Fruit fly (Drosophila melanogaster): ENCODE data around the gene Rph.

Rph gene

DNA sequence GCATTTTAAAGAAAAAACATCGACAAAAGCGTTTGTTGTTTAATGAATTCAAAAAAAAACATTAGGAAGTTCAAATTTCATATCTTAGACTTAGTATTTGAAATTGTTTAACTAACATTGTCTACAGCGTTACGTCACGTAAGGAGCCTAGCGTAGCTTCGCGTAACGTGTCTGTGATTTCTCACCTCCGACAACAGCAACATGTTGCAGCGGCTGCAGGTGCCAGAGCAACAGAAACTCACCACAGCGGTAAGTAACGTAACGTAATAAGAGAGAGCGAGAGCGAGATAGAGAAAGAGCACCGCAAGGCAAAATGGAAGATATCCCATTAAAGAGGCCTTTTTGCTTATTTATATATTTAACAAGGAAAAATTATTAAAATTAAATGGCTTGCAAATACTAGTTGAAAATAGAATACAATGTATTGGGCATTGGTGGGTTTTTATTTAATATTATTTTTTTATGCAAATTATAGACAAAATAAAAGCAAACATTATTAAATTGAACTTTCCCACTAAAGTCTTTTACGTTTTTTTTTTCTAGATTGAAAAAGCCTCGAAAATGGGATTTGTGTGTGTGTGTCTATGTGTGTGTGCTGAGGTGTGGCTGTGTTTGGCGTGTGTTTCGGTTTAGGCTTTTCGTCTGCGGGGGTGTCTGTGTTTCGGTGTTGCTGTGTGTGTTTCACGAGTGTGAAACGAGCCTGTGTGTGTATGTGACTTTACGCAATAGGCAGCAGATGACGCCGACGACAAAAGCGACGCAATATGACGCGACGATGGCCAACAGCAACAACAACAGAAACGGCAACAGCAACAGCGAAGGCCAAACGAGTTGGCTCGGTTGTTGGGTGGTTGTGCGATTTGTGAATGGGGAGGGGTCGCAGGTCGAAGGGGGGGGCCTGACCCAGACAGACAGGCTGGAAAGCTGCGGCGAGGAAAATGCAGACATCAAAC lies 27.3 kb downstream of the Rph start:
- TF ChIP-seq CG11617 (GFP tag; optimal IDR thresholded peaks at IDR 0.05): no peak
- no peak for TF ChIP-seq CG7101 (tag; optimal IDR thresholded peaks at IDR 0.05)
- no peak for TF ChIP-seq Crg-1 (GFP tag; optimal IDR thresholded peaks at IDR 0.05)
- TF ChIP-seq CG33017 (tag; optimal IDR thresholded peaks at IDR 0.05): no peak
- TF ChIP-seq CG12768 (GFP tag; optimal IDR thresholded peaks at IDR 0.05): no peak

DNA sequence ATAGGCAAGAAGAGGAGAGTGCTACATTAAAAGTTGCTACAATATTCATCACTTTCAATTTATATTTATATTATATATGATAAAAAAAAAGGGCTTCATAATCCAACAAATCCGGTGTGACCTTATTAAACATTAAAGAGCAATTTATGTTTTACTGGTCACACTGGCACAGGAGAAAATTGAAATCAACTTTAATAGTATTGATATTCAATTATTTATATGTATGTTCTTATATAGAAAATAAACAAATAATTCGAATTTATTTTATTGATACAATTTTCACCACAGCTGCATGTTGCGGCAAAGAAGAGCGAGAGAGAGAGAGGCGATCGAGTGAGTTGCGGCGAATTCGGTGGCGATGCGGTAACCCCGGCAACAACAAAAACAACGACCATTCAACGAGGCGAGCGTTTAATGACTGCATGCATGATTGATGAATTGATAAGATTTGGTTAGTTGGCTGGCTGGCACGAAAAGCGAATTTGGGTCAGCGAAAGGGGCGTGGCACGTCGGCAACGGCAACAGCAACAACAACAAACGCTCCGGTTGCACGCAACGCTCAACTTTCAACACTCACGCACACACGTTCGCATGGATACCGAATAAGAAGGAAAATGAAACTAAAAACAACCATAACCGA lies 28.1 kb downstream of the Rph start:
- TF ChIP-seq tj (GFP tag; optimal IDR thresholded peaks at IDR 0.05) (no peak), Crg-1 (GFP tag; optimal IDR thresholded peaks at IDR 0.05) (no peak), cic (GFP tag; optimal IDR thresholded peaks at IDR 0.05) (no peak), toe (GFP tag; optimal IDR thresholded peaks at IDR 0.05) (no peak), CG7045 (GFP tag; optimal IDR thresholded peaks at IDR 0.05) (no peak), CG1620 (GFP tag; optimal IDR thresholded peaks at IDR 0.05) (no peak), Mnt (GFP tag; optimal IDR thresholded peaks at IDR 0.05) (no peak), CG12768 (GFP tag; optimal IDR thresholded peaks at IDR 0.05) (no peak), bab1 (GFP tag; optimal IDR thresholded peaks at IDR 0.05) (no peak), CG11617 (GFP tag; optimal IDR thresholded peaks at IDR 0.05) (no peak), ovo (GFP tag; optimal IDR thresholded peaks at IDR 0.05) (no peak), Hr96 (GFP tag; optimal IDR thresholded peaks at IDR 0.05) (no peak), CG33017 (tag; optimal IDR thresholded peaks at IDR 0.05) (no peak)

DNA sequence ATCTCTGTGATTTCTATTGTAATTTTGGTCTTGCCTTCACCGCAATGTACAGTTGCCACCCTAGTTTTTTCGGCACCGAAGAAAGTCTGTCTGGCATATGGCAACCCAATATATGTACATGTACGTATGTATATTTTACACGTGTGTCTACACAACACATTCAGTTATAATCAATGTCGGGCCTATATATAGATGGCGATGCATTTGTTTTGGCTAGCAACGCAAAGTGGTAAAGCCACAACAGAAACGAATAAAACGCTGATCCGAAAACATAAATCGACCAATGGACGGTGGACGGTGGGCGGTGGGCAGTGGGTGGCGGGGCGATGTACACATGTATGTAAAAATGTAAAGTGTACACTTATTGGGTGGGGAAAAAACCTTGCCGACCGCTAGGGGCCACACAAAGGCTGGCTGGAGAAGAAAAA lies 28.9 kb downstream of the Rph start:
- no peak for TF ChIP-seq Mnt (GFP tag; optimal IDR thresholded peaks at IDR 0.05)
- TF ChIP-seq toe (GFP tag; optimal IDR thresholded peaks at IDR 0.05): no peak
- peak; percentile 89 for TF ChIP-seq tj (GFP tag; optimal IDR thresholded peaks at IDR 0.05)
- peak; percentile 66 for TF ChIP-seq kay (GFP tag; ENCODE audit: borderline replicate concordance)
- no peak for TF ChIP-seq cnc (optimal IDR thresholded peaks at IDR 0.05)
- TF ChIP-seq CG7045 (GFP tag; optimal IDR thresholded peaks at IDR 0.05): no peak
- TF ChIP-seq pad (GFP tag; optimal IDR thresholded peaks at IDR 0.05): no peak
- TF ChIP-seq CG7101 (tag; optimal IDR thresholded peaks at IDR 0.05): no peak
- TF ChIP-seq CG14711 (tag; optimal IDR thresholded peaks at IDR 0.05): no peak
- no peak for TF ChIP-seq Crg-1 (GFP tag; optimal IDR thresholded peaks at IDR 0.05)
- TF ChIP-seq Clk (GFP tag; optimal IDR thresholded peaks at IDR 0.05): no peak
- no peak for TF ChIP-seq ovo (GFP tag; optimal IDR thresholded peaks at IDR 0.05)
- no peak for TF ChIP-seq CG33017 (tag; optimal IDR thresholded peaks at IDR 0.05)
- TF ChIP-seq CG5204 (GFP tag; optimal IDR thresholded peaks at IDR 0.05): no peak
- no peak for TF ChIP-seq CG1620 (GFP tag; optimal IDR thresholded peaks at IDR 0.05)

DNA sequence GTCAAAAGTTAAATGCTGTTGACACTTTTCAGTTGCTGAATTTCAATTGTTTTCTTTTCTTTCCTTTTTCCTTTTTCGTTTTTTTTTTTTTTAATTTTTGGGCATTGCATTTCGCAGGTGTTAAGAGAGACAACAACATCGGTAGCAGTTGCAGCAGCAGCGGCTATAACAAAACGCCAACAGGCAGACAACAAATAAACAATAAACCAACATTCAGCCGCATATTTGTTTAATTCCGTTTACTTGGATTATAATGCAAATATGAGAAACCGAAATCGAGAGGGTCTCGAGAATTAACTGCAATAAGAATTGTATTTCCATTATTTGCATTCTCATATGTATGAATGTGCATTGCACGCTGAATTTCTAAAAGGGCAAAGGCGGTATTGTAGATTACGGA lies 29.4 kb downstream of the Rph start:
- no peak for TF ChIP-seq cnc (optimal IDR thresholded peaks at IDR 0.05)
- TF ChIP-seq cic (GFP tag; optimal IDR thresholded peaks at IDR 0.05): no peak
- no peak for TF ChIP-seq CG7045 (GFP tag; optimal IDR thresholded peaks at IDR 0.05)
- no peak for TF ChIP-seq CG11617 (GFP tag; optimal IDR thresholded peaks at IDR 0.05)
- TF ChIP-seq CG1620 (GFP tag; optimal IDR thresholded peaks at IDR 0.05): no peak
- no peak for TF ChIP-seq tj (GFP tag; optimal IDR thresholded peaks at IDR 0.05)
- no peak for TF ChIP-seq pad (GFP tag; optimal IDR thresholded peaks at IDR 0.05)
- no peak for TF ChIP-seq toe (GFP tag; optimal IDR thresholded peaks at IDR 0.05)
- TF ChIP-seq Clk (GFP tag; optimal IDR thresholded peaks at IDR 0.05): no peak
- TF ChIP-seq kay (GFP tag; ENCODE audit: borderline replicate concordance): no peak
- no peak for TF ChIP-seq CG7101 (tag; optimal IDR thresholded peaks at IDR 0.05)
- TF ChIP-seq CG14711 (tag; optimal IDR thresholded peaks at IDR 0.05): no peak
- TF ChIP-seq bab1 (GFP tag; optimal IDR thresholded peaks at IDR 0.05): no peak
- no peak for TF ChIP-seq ovo (GFP tag; optimal IDR thresholded peaks at IDR 0.05)
- no peak for TF ChIP-seq CG33017 (tag; optimal IDR thresholded peaks at IDR 0.05)

DNA sequence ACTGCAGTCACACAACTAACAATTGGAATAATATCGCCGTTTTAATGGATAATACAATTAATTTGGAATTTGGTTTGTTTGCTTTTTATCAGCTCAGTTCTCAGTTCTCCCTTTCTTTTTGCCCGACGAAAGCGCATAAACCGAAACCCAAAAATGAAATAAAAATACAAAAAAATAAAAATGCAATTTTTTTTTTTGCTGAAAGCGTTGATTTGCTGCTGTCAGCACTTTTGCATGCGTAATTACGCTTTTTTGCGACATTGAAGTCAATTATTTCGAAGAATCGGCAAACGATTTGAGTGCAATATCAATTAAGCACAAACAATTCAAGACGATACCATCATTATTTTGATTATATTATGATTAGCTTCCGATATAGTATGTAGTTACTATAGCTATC lies 30.1 kb downstream of the Rph start:
- TF ChIP-seq CG33017 (tag; optimal IDR thresholded peaks at IDR 0.05) (no peak), Crg-1 (GFP tag; optimal IDR thresholded peaks at IDR 0.05) (no peak), pad (GFP tag; optimal IDR thresholded peaks at IDR 0.05) (no peak), Clk (GFP tag; optimal IDR thresholded peaks at IDR 0.05) (no peak), tj (GFP tag; optimal IDR thresholded peaks at IDR 0.05) (peak; percentile 90), bab1 (GFP tag; optimal IDR thresholded peaks at IDR 0.05) (no peak)

DNA sequence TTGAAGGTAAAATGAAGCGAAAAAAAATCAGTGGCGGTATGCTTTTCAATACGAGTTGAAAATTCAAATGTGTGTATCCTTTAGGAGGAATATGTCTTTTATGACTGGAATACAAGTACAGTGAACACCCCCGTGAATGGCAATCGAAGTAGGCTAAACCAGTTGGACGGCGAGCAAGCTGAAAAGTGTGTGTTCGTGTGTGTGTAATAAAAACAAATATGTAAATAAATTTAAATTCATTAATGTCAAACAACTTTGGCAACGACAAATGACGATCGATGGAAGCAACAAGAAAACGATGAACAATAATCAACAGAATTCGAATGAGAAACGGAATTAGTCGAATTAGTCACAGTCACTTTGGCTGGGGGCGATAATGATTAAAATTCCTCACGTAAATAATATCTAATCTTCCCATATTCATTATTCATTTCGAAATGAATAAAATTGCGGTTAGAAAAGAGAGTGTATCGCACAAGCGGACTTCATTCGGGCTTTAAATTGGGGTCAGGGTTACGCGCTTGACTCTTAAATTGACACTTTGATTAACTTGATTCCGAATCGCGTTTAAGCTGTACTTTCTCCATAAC lies 31.3 kb downstream of the Rph start:
- TF ChIP-seq kay (GFP tag; ENCODE audit: borderline replicate concordance): peak; percentile 64
- no peak for TF ChIP-seq CG7045 (GFP tag; optimal IDR thresholded peaks at IDR 0.05)

Measured in whole organism, adult.